Worm (Caenorhabditis elegans) whole organism, young adult: Measurements from ENCODE around the gene npp-5.

ENCODE experiments used
- B0336.3 ChIP-seq: fragments of 200-800 bp; sonication (Bioruptor generic); IDR thresholded peaks from 2 replicates; pipeline ENCODE4 v1.3.6; 2022; ENCODE audit warnings: missing genetic modification characterization, missing compliant biosample characterization
- C17E4.6 ChIP-seq: fragments of 200-800 bp; sonication (Bioruptor generic); IDR thresholded peaks from 2 replicates; pipeline ENCODE4 v1.3.6; 2022; ENCODE audit warnings: missing genetic modification reagents, missing genetic modification characterization, missing compliant biosample characterization
- D2030.7 ChIP-seq: fragments of 200-800 bp; sonication (Bioruptor generic); IDR thresholded peaks from 2 replicates; pipeline ENCODE4 v1.3.6; 2022; ENCODE audit warnings: missing genetic modification reagents, missing genetic modification characterization, missing compliant biosample characterization
- F10E7.11 ChIP-seq: sonication (generic microtip); optimal IDR thresholded peaks from 2 replicates; lab custom pipeline; 2017; ENCODE audit warnings: mild to moderate bottlenecking, missing genetic modification characterization, moderate library complexity, missing compliant biosample characterization
- F22D6.2 ChIP-seq: sonication (generic microtip); optimal IDR thresholded peaks from 2 replicates; lab custom pipeline; 2016; ENCODE audit warnings: mild to moderate bottlenecking, missing genetic modification characterization, missing compliant biosample characterization
- F55B11.4 ChIP-seq: sonication (generic microtip); optimal IDR thresholded peaks from 2 replicates; lab custom pipeline; 2016; ENCODE audit warnings: missing compliant biosample characterization, missing genetic modification characterization, borderline replicate concordance; ENCODE audit not compliant: insufficient read depth
- Y53F4B.3 ChIP-seq: fragments of 200-800 bp; sonication (Bioruptor generic); IDR thresholded peaks from 2 replicates; pipeline ENCODE4 v1.3.6; 2022; ENCODE audit warnings: missing genetic modification reagents, missing genetic modification characterization, missing compliant biosample characterization
- Y53G8AR.9 ChIP-seq: fragments of 200-800 bp; sonication (Bioruptor generic); conservative IDR thresholded peaks from 2 replicates; pipeline ENCODE4 v1.3.6; 2022; ENCODE audit warnings: missing genetic modification reagents, missing genetic modification characterization, missing compliant biosample characterization
- Y56A3A.18 ChIP-seq: fragments of 200-800 bp; sonication (Bioruptor generic); IDR thresholded peaks from 2 replicates; pipeline ENCODE4 v1.3.6; 2022; ENCODE audit warnings: missing genetic modification reagents, missing genetic modification characterization, missing compliant biosample characterization
- Y67H2A.10 ChIP-seq: fragments of 200-800 bp; sonication (Bioruptor generic); conservative IDR thresholded peaks from 2 replicates; pipeline ENCODE4 v1.3.6; 2022; ENCODE audit warnings: missing genetic modification reagents, missing genetic modification characterization, missing compliant biosample characterization
- ama-1 ChIP-seq, 3 experiments: fragments of 150-350 bp in 1 of 3; sonication (generic microtip) in 2 of 3; optimal IDR thresholded peaks; 2 replicates each; lab custom pipeline; 2014 to 2018; ENCODE audit warnings: missing biosample characterization in 2 of 3, missing genetic modification characterization in 2 of 3, missing genetic modification reagents in 2 of 3
- attf-5 ChIP-seq: fragments of 200-800 bp; sonication (Bioruptor generic); optimal IDR thresholded peaks from 2 replicates; lab custom pipeline; 2018; ENCODE audit warnings: mild to moderate bottlenecking, missing genetic modification characterization, missing compliant biosample characterization
- attf-6 ChIP-seq: fragments of 200-800 bp; sonication (Bioruptor generic); IDR thresholded peaks from 2 replicates; pipeline ENCODE4 v1.3.6; 2022; ENCODE audit warnings: missing genetic modification reagents, missing genetic modification characterization, missing compliant biosample characterization
- ccch-3 ChIP-seq: fragments of 200-800 bp; sonication (Bioruptor generic); optimal IDR thresholded peaks from 2 replicates; lab custom pipeline; 2018; ENCODE audit warnings: mild to moderate bottlenecking, missing genetic modification characterization, missing compliant biosample characterization
- cebp-2 ChIP-seq: fragments of 200-800 bp; sonication (Bioruptor generic); IDR thresholded peaks from 2 replicates; pipeline ENCODE4 v1.3.6; 2022; ENCODE audit warnings: missing genetic modification characterization, missing compliant biosample characterization
- ceh-100 ChIP-seq: fragments of 200-800 bp; sonication (Bioruptor generic); IDR thresholded peaks from 2 replicates; pipeline ENCODE4 v1.3.6; 2022; ENCODE audit warnings: missing genetic modification reagents, missing genetic modification characterization, missing compliant biosample characterization
- ceh-58 ChIP-seq: fragments of 200-800 bp; sonication (Bioruptor generic); IDR thresholded peaks from 2 replicates; pipeline ENCODE4 v1.3.6; 2022; ENCODE audit warnings: missing genetic modification characterization, missing compliant biosample characterization
- chd-7 ChIP-seq: sonication (generic microtip); optimal IDR thresholded peaks from 2 replicates; lab custom pipeline; 2016; ENCODE audit warnings: mild to moderate bottlenecking, missing genetic modification characterization, moderate library complexity, missing compliant biosample characterization
- die-1 ChIP-seq: sonication (generic microtip); optimal IDR thresholded peaks from 2 replicates; lab custom pipeline; 2016; ENCODE audit warnings: missing genotype, mild to moderate bottlenecking, missing genetic modification characterization, missing compliant biosample characterization
- dpl-1 ChIP-seq: fragments of 150-350 bp; optimal IDR thresholded peaks from 2 replicates; lab custom pipeline; 2014; ENCODE audit warnings: missing biosample characterization, missing genetic modification reagents, missing genetic modification characterization
- efl-1 ChIP-seq: fragments of 150-350 bp; optimal IDR thresholded peaks from 2 replicates; lab custom pipeline; 2014; ENCODE audit warnings: missing biosample characterization, missing genetic modification reagents, missing genetic modification characterization
- egrh-3 ChIP-seq: fragments of 200-800 bp; sonication (Bioruptor generic); IDR thresholded peaks from 2 replicates; pipeline ENCODE4 v1.3.6; 2022; ENCODE audit warnings: missing genetic modification reagents, missing genetic modification characterization, missing compliant biosample characterization
- ekl-4 ChIP-seq: fragments of 200-800 bp; sonication (Bioruptor generic); IDR thresholded peaks from 2 replicates; pipeline ENCODE4 v1.3.6; 2022; ENCODE audit warnings: missing genetic modification reagents, missing genetic modification characterization, missing compliant biosample characterization
- him-1 ChIP-seq: sonication (generic microtip); optimal IDR thresholded peaks from 2 replicates; lab custom pipeline; 2016; ENCODE audit warnings: missing genotype, missing genetic modification reagents, missing genetic modification characterization, missing compliant biosample characterization
- hlh-12 ChIP-seq: sonication (generic microtip); optimal IDR thresholded peaks from 2 replicates; lab custom pipeline; 2016; ENCODE audit warnings: missing genetic modification characterization, missing compliant biosample characterization
- hmg-1.2 ChIP-seq: fragments of 200-800 bp; sonication (Bioruptor generic); IDR thresholded peaks from 2 replicates; pipeline ENCODE4 v1.3.6; 2022; ENCODE audit warnings: missing genetic modification reagents, missing genetic modification characterization, missing compliant biosample characterization
- let-607 ChIP-seq, 2 experiments: fragments of 200-800 bp in 1 of 2; sonication (Bioruptor generic) in 1 of 2; sonication (generic microtip) in 1 of 2; optimal IDR thresholded peaks; 2 replicates each; lab custom pipeline; 2016 to 2018; ENCODE audit warnings: mild to moderate bottlenecking in 2 of 2, missing compliant biosample characterization in 2 of 2, missing genetic modification characterization in 2 of 2, moderate library complexity in 2 of 2, missing genotype in 1 of 2
- lin-54 ChIP-seq: fragments of 200-800 bp; sonication (Bioruptor generic); optimal IDR thresholded peaks from 2 replicates; lab custom pipeline; 2018; ENCODE audit warnings: mild to moderate bottlenecking, missing genetic modification characterization, missing compliant biosample characterization
- lsl-1 ChIP-seq: fragments of 200-800 bp; sonication (Bioruptor generic); optimal IDR thresholded peaks from 2 replicates; lab custom pipeline; 2018; ENCODE audit warnings: mild to moderate bottlenecking, missing genetic modification characterization, moderate library complexity, missing compliant biosample characterization
- lsy-27 ChIP-seq: sonication (generic microtip); optimal IDR thresholded peaks from 2 replicates; lab custom pipeline; 2017; ENCODE audit warnings: missing genetic modification characterization, mild to moderate bottlenecking, missing compliant biosample characterization, antibody characterized with exemption, missing genotype, borderline replicate concordance; ENCODE audit not compliant: insufficient read depth
- mcd-1 ChIP-seq: fragments of 200-800 bp; sonication (Bioruptor generic); IDR thresholded peaks from 2 replicates; pipeline ENCODE4 v1.3.6; 2022; ENCODE audit warnings: missing genetic modification reagents, missing genetic modification characterization, missing compliant biosample characterization
- nhr-120 ChIP-seq: fragments of 200-800 bp; sonication (Bioruptor generic); IDR thresholded peaks from 2 replicates; pipeline ENCODE4 v1.3.6; 2022; ENCODE audit warnings: missing genetic modification characterization, missing compliant biosample characterization
- nhr-27 ChIP-seq: fragments of 200-800 bp; sonication (Bioruptor generic); optimal IDR thresholded peaks from 2 replicates; lab custom pipeline; 2018; ENCODE audit warnings: mild to moderate bottlenecking, missing genetic modification characterization, moderate library complexity, missing compliant biosample characterization
- nhr-80 ChIP-seq: sonication (generic microtip); optimal IDR thresholded peaks from 2 replicates; lab custom pipeline; 2016; ENCODE audit warnings: missing genetic modification characterization, missing compliant biosample characterization
- nhr-90 ChIP-seq: sonication (generic microtip); optimal IDR thresholded peaks from 2 replicates; lab custom pipeline; 2016; ENCODE audit warnings: missing genotype, mild to moderate bottlenecking, missing genetic modification characterization, missing compliant biosample characterization
- pbrm-1 ChIP-seq: fragments of 200-800 bp; sonication (Bioruptor generic); IDR thresholded peaks from 2 replicates; pipeline ENCODE4 v1.3.6; 2022; ENCODE audit warnings: missing genetic modification reagents, missing genetic modification characterization, missing compliant biosample characterization
- repo-1 ChIP-seq: sonication (generic microtip); optimal IDR thresholded peaks from 2 replicates; lab custom pipeline; 2017; ENCODE audit warnings: mild to moderate bottlenecking, missing genetic modification characterization, missing compliant biosample characterization
- rpc-1 ChIP-seq, 2 experiments: fragments of 150-350 bp in 1 of 2; sonication (generic microtip) in 1 of 2; optimal IDR thresholded peaks; 2 replicates each; lab custom pipeline; 2014 to 2018; ENCODE audit warnings: missing biosample characterization in 1 of 2, missing genetic modification characterization in 1 of 2, missing genetic modification reagents in 1 of 2, missing genotype in 1 of 2
- sdz-38 ChIP-seq: sonication (generic microtip); optimal IDR thresholded peaks from 2 replicates; lab custom pipeline; 2016; ENCODE audit warnings: missing genotype, missing genetic modification characterization, missing compliant biosample characterization
- sea-2 ChIP-seq: fragments of 200-800 bp; sonication (Bioruptor generic); IDR thresholded peaks from 2 replicates; pipeline ENCODE4 v1.3.6; 2022; ENCODE audit warnings: missing genetic modification characterization, missing compliant biosample characterization
- snpc-1.3 ChIP-seq: sonication (generic microtip); optimal IDR thresholded peaks from 2 replicates; lab custom pipeline; 2017; ENCODE audit warnings: missing genetic modification characterization, mild to moderate bottlenecking, missing compliant biosample characterization, antibody characterized with exemption, moderate library complexity, missing genotype, missing genetic modification reagents; ENCODE audit not compliant: insufficient read depth
- tbp1 ChIP-seq: fragments of 200-800 bp; sonication (Bioruptor generic); optimal IDR thresholded peaks from 2 replicates; lab custom pipeline; 2018; ENCODE audit warnings: mild to moderate bottlenecking, missing genetic modification characterization, missing compliant biosample characterization
- tbx-9 ChIP-seq: sonication (generic microtip); optimal IDR thresholded peaks from 2 replicates; lab custom pipeline; 2016; ENCODE audit warnings: borderline replicate concordance, missing genetic modification characterization, inconsistent platforms, missing compliant biosample characterization
- unc-130 ChIP-seq: sonication (generic microtip); optimal IDR thresholded peaks from 2 replicates; lab custom pipeline; 2016; ENCODE audit warnings: missing genetic modification reagents, missing genetic modification characterization, missing compliant biosample characterization
- unc-62 ChIP-seq: fragments of 150-350 bp; optimal IDR thresholded peaks from 2 replicates; lab custom pipeline; 2014; ENCODE audit warnings: missing biosample characterization, missing genetic modification reagents, missing genetic modification characterization
- xnd-1 ChIP-seq: sonication (generic microtip); optimal IDR thresholded peaks from 2 replicates; lab custom pipeline; 2016; ENCODE audit warnings: missing genotype, missing genetic modification reagents, missing genetic modification characterization, missing compliant biosample characterization
- ztf-26 ChIP-seq: sonication (generic microtip); optimal IDR thresholded peaks from 2 replicates; lab custom pipeline; 2017; ENCODE audit warnings: missing genetic modification characterization, missing compliant biosample characterization
- ztf-28 ChIP-seq: fragments of 200-800 bp; sonication (Bioruptor generic); IDR thresholded peaks from 2 replicates; pipeline ENCODE4 v1.3.6; 2022; ENCODE audit warnings: missing genetic modification reagents, missing genetic modification characterization, missing compliant biosample characterization

Gene npp-5

DNA sequence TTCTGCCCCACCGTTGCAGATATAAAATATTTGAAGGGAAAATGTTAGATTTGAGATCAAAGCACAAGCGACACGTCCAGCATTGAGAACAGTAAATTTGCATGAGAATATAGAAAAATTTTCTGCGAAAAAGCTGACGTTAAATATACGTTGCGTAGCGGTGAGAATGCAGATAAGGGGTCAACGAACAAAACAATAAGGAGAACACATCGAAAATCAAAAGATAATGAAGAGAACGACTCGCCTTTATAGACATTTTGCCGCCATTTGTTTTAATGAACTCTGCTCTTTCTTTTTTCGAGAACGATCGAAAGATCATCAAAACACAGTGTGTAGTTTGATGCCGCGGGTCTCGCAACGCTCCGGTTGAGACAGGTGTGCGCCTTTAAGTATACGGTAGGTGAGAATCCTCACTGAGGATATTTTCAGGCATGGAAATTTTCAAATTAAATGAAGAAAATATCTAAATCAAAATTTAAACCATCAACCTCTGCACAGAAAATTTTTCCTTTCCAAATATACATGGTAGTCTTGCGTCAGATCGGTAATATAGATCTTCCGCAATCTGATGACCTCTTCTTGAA lies 3.4 kb downstream of the npp-5 start (continued):
- TF ChIP-seq Y53G8AR.9 (GFP tag; lab: Robert Waterston, UW) (peak; percentile 64; the same call in 1 of the 2 replicates), nhr-80 (tag; lab: Kevin White, UChicago) (peak; percentile 49), ztf-28 (GFP tag; lab: Robert Waterston, UW) (no peak), F55B11.4 (no peak), tbx-9 (tag; lab: Kevin White, UChicago) (no peak), nhr-90 (tag; lab: Kevin White, UChicago) (no peak), ccch-3 (no peak), nhr-120 (GFP tag; lab: Robert Waterston, UW) (no peak), attf-5 (GFP tag; lab: Kevin White, UChicago) (no peak), die-1 (tag; lab: Kevin White, UChicago) (peak; percentile 11), ama-1 (optimal IDR thresholded peaks at IDR 0.05; lab: Kevin White, UChicago) (no peak), ama-1 (GFP tag; optimal IDR thresholded peaks at IDR 0.05; lab: Kevin White, UChicago) (peak in 1 of 2 experiments; percentile 22), F22D6.2 (tag; lab: Kevin White, UChicago) (no peak), pbrm-1 (GFP tag; lab: Robert Waterston, UW) (peak; percentile 69; the same call in 1 of the 2 replicates), lsy-27 (tag; lab: Kevin White, UChicago) (no peak), lin-54 (peak; percentile 69), ekl-4 (GFP tag; lab: Robert Waterston, UW) (peak; percentile 76), Y67H2A.10 (GFP tag; lab: Robert Waterston, UW) (no peak), Y53F4B.3 (GFP tag; lab: Robert Waterston, UW) (no peak), ceh-58 (GFP tag; lab: Robert Waterston, UW) (no peak), rpc-1 (optimal IDR thresholded peaks at IDR 0.05; lab: Kevin White, UChicago) (no peak), rpc-1 (tag; optimal IDR thresholded peaks at IDR 0.05; lab: Kevin White, UChicago) (no peak), sdz-38 (tag; lab: Kevin White, UChicago) (no peak), xnd-1 (tag; lab: Kevin White, UChicago) (peak; percentile 75), him-1 (peak; percentile 26), Y56A3A.18 (GFP tag; lab: Robert Waterston, UW) (no peak), let-607 (tag; optimal IDR thresholded peaks at IDR 0.05; lab: Kevin White, UChicago) (no peak), sea-2 (GFP tag; lab: Robert Waterston, UW) (no peak), snpc-1.3 (peak; percentile 7), C17E4.6 (no peak), attf-6 (peak; percentile 44; the same call in 1 of the 2 replicates), mcd-1 (GFP tag; lab: Robert Waterston, UW) (peak; percentile 57; the same call in 1 of the 2 replicates), hmg-1.2 (GFP tag; lab: Robert Waterston, UW) (no peak; the same call in 1 of the 2 replicates), egrh-3 (GFP tag; lab: Robert Waterston, UW) (no peak), D2030.7 (GFP tag; lab: Robert Waterston, UW) (peak; percentile 76), hlh-12 (tag; lab: Kevin White, UChicago) (no peak), F10E7.11 (tag; lab: Kevin White, UChicago) (no peak), repo-1 (peak; percentile 37), unc-62 (GFP tag; lab: Kevin White, UChicago) (no peak), unc-130 (GFP tag; lab: Kevin White, UChicago) (peak; percentile 25), efl-1 (GFP tag; lab: Kevin White, UChicago) (peak; percentile 82), nhr-27 (no peak), lsl-1 (GFP tag; lab: Kevin White, UChicago) (peak; percentile 89), ceh-100 (GFP tag; lab: Robert Waterston, UW) (peak; percentile 52; the same call in 1 of the 2 replicates), ztf-26 (tag; lab: Kevin White, UChicago) (no peak), B0336.3 (GFP tag; lab: Robert Waterston, UW) (no peak), dpl-1 (GFP tag; lab: Kevin White, UChicago) (peak; percentile 40), tbp1 (GFP tag; lab: Kevin White, UChicago) (peak; percentile 11), cebp-2 (GFP tag; lab: Robert Waterston, UW) (no peak), chd-7 (tag; lab: Kevin White, UChicago) (no peak)
